Worm (Caenorhabditis elegans) whole organism, midembryonic: ENCODE measurements around the gene nhr-142.

Source experiments
- T22C8.4 ChIP-seq: fragments of 200-800 bp; sonication (Bioruptor generic); IDR thresholded peaks from 2 replicates; pipeline ENCODE4 v1.3.6; 2022; ENCODE audit warnings: missing genetic modification characterization, missing compliant biosample characterization
- cog-1 ChIP-seq: sonication (generic microtip); optimal IDR thresholded peaks from 2 replicates; lab custom pipeline; 2016; ENCODE audit warnings: missing genetic modification characterization, missing compliant biosample characterization
- klf-2 ChIP-seq: fragments of 200-800 bp; sonication (Bioruptor generic); conservative IDR thresholded peaks from 2 replicates; pipeline ENCODE4 v1.3.6; 2022; ENCODE audit warnings: missing genetic modification reagents, missing genetic modification characterization, missing compliant biosample characterization
- med-1 ChIP-seq: sonication (generic microtip); optimal IDR thresholded peaks from 2 replicates; lab custom pipeline; 2017; ENCODE audit warnings: missing genetic modification characterization, mild to moderate bottlenecking, missing compliant biosample characterization, antibody characterized with exemption, missing genetic modification reagents; ENCODE audit not compliant: insufficient read depth
- ref-1 ChIP-seq: fragments of 200-800 bp; sonication (Bioruptor generic); conservative IDR thresholded peaks from 2 replicates; pipeline ENCODE4 v1.3.6; 2022; ENCODE audit warnings: missing genetic modification reagents, missing genetic modification characterization, missing compliant biosample characterization
- tab-1 ChIP-seq: fragments of 200-800 bp; sonication (Bioruptor generic); IDR thresholded peaks from 2 replicates; pipeline ENCODE4 v1.3.6; 2022; ENCODE audit warnings: missing genetic modification characterization, missing compliant biosample characterization
- ztf-23 ChIP-seq: fragments of 200-800 bp; sonication (Bioruptor generic); IDR thresholded peaks from 2 replicates; pipeline ENCODE4 v1.3.6; 2022; ENCODE audit warnings: missing genetic modification reagents, missing genetic modification characterization, missing compliant biosample characterization

- no peak for TF ChIP-seq klf-2 (GFP tag; lab: Robert Waterston, UW)
- no peak for TF ChIP-seq med-1 (GFP tag; lab: Kevin White, UChicago)
- TF ChIP-seq tab-1 (GFP tag; lab: Robert Waterston, UW) = no peak
- no peak for TF ChIP-seq ztf-23
- no peak for TF ChIP-seq T22C8.4 (GFP tag; lab: Robert Waterston, UW)
- no peak for TF ChIP-seq cog-1
- TF ChIP-seq ref-1 (GFP tag; lab: Robert Waterston, UW) = no peak
These were observed 1.7 kb upstream of the nhr-142 start, which contains the start of gene ZC250.2 for ce11 chrV:5792031-5792430.
